Worm (Caenorhabditis elegans) whole organism, mixed stage, embryonic: ENCODE measurements around the gene nspg-7.2.

Experiments used
- ceh-39 ChIP-seq: fragments of 150-350 bp; optimal IDR thresholded peaks from 2 replicates; lab custom pipeline; 2014; ENCODE audit warnings: missing biosample characterization, missing genetic modification characterization
- ces-1 ChIP-seq: fragments of 150-350 bp; optimal IDR thresholded peaks from 2 replicates; lab custom pipeline; 2014; ENCODE audit warnings: missing biosample characterization, missing genetic modification reagents, missing genetic modification characterization
- cnd-1 ChIP-seq: fragments of 200-800 bp; sonication (Bioruptor generic); optimal IDR thresholded peaks from 2 replicates; lab custom pipeline; 2018; ENCODE audit warnings: mild to moderate bottlenecking, missing genetic modification characterization, missing compliant biosample characterization
- lin-13 ChIP-seq: fragments of 150-350 bp; optimal IDR thresholded peaks from 2 replicates; lab custom pipeline; 2014; ENCODE audit warnings: missing biosample characterization, missing genetic modification characterization
- nhr-12 ChIP-seq: fragments of 150-350 bp; optimal IDR thresholded peaks from 2 replicates; lab custom pipeline; 2014; ENCODE audit warnings: missing biosample characterization, missing genetic modification characterization
- nhr-237 ChIP-seq: fragments of 150-350 bp; optimal IDR thresholded peaks from 2 replicates; lab custom pipeline; 2014; ENCODE audit warnings: missing biosample characterization, missing genetic modification characterization
- nhr-28 ChIP-seq: fragments of 150-350 bp; optimal IDR thresholded peaks from 2 replicates; lab custom pipeline; 2014; ENCODE audit warnings: missing biosample characterization, missing genetic modification characterization
- nhr-76 ChIP-seq: sonication (generic microtip); optimal IDR thresholded peaks from 2 replicates; lab custom pipeline; 2017; ENCODE audit warnings: missing biosample characterization, missing genetic modification characterization
- pha-4 ChIP-seq: fragments of 150-350 bp; optimal IDR thresholded peaks from 2 replicates; lab custom pipeline; 2018; ENCODE audit warnings: missing biosample characterization, missing genetic modification reagents, missing genetic modification characterization
- snpc-4 ChIP-seq: fragments of 150-350 bp; optimal IDR thresholded peaks from 2 replicates; lab custom pipeline; 2014; ENCODE audit warnings: missing biosample characterization, missing genetic modification characterization
- tbx-8 ChIP-seq: fragments of 200-800 bp; sonication (Bioruptor generic); optimal IDR thresholded peaks from 2 replicates; lab custom pipeline; 2018; ENCODE audit warnings: mild to moderate bottlenecking, missing genetic modification characterization, moderate library complexity, missing compliant biosample characterization
- unc-39 ChIP-seq: fragments of 150-350 bp; optimal IDR thresholded peaks from 2 replicates; lab custom pipeline; 2014; ENCODE audit warnings: missing biosample characterization, missing genetic modification characterization
- unc-62 ChIP-seq: fragments of 150-350 bp; optimal IDR thresholded peaks from 2 replicates; lab custom pipeline; 2014; ENCODE audit warnings: missing biosample characterization, missing genetic modification reagents, missing genetic modification characterization
- ztf-11 ChIP-seq: fragments of 150-350 bp; optimal IDR thresholded peaks from 2 replicates; lab custom pipeline; 2014; ENCODE audit warnings: missing biosample characterization, missing genetic modification characterization

- TF ChIP-seq pha-4 (tag; lab: Kevin White, UChicago) = no peak
- no peak for TF ChIP-seq unc-39 (tag; lab: Kevin White, UChicago)
- no peak for TF ChIP-seq ztf-11 (tag; lab: Kevin White, UChicago)
- no peak for TF ChIP-seq snpc-4
- no peak for TF ChIP-seq nhr-12 (tag; lab: Kevin White, UChicago)
- no peak for TF ChIP-seq unc-62 (GFP tag; lab: Kevin White, UChicago)
- TF ChIP-seq cnd-1 = no peak
- no peak for TF ChIP-seq nhr-28 (tag; lab: Kevin White, UChicago)
- TF ChIP-seq nhr-237 (tag; lab: Kevin White, UChicago) = no peak
- TF ChIP-seq tbx-8 = no peak
- no peak for TF ChIP-seq nhr-76
- TF ChIP-seq lin-13 (tag; lab: Kevin White, UChicago) = no peak
- TF ChIP-seq ces-1 (GFP tag; lab: Kevin White, UChicago) = no peak
- TF ChIP-seq ceh-39 (tag; lab: Kevin White, UChicago) = no peak
These were observed 3.2 kb downstream of the nspg-7.2 start for ce11 chrIII:3255023-3255422.
